Fruit fly (Drosophila melanogaster) whole organism, embryonic: ENCODE measurements around the gene Bug22.

Experiments
- Bgb ChIP-seq: fragments of 200-800 bp; sonication (Bioruptor generic); IDR thresholded peaks from 2 replicates; pipeline ENCODE4 v1.3.6; 2022; ENCODE audit warnings: missing biosample characterization, missing genetic modification characterization; ENCODE audit not compliant: partially characterized antibody
- Blimp-1 ChIP-seq: fragments of 200-800 bp; sonication (Bioruptor generic); optimal IDR thresholded peaks from 3 replicates; lab custom pipeline; 2018; ENCODE audit warnings: missing biosample characterization, missing genetic modification characterization, mild to moderate bottlenecking, moderate library complexity, missing genetic modification reagents
- CG1024 ChIP-seq: fragments of 200-800 bp; sonication (Bioruptor generic); IDR thresholded peaks from 2 replicates; pipeline ENCODE4 v1.3.6; 2022; ENCODE audit warnings: missing biosample characterization, missing genetic modification characterization
- CG10959 ChIP-seq: fragments of 200-800 bp; sonication (Bioruptor generic); IDR thresholded peaks from 2 replicates; pipeline ENCODE4 v1.3.6; 2022; ENCODE audit warnings: missing biosample characterization, missing genetic modification characterization
- CG11085 ChIP-seq: fragments of 200-800 bp; sonication (Bioruptor generic); IDR thresholded peaks from 2 replicates; pipeline ENCODE4 v1.3.6; 2022; ENCODE audit warnings: missing biosample characterization, missing genetic modification characterization
- CG11456 ChIP-seq: fragments of 200-800 bp; sonication (Bioruptor generic); IDR thresholded peaks from 3 replicates; pipeline ENCODE4 v1.3.6; 2022; ENCODE audit warnings: missing biosample characterization, missing genetic modification characterization
- CG11504 ChIP-seq: fragments of 200-800 bp; sonication (Bioruptor generic); optimal IDR thresholded peaks from 3 replicates; lab custom pipeline; 2019; ENCODE audit warnings: missing biosample characterization, mild to moderate bottlenecking, missing genetic modification characterization, moderate library complexity
- CG12659 ChIP-seq: fragments of 200-800 bp; sonication (Bioruptor generic); optimal IDR thresholded peaks from 3 replicates; lab custom pipeline; 2017; ENCODE audit warnings: mild to moderate bottlenecking, missing biosample characterization, missing genetic modification reagents, missing genetic modification characterization
- CG15514 ChIP-seq: fragments of 200-800 bp; sonication (Bioruptor generic); optimal IDR thresholded peaks from 3 replicates; lab custom pipeline; 2017; ENCODE audit warnings: missing biosample characterization, missing genetic modification characterization, mild to moderate bottlenecking, moderate library complexity, missing genetic modification reagents
- CG16779 ChIP-seq: fragments of 200-800 bp; sonication (Bioruptor generic); IDR thresholded peaks from 2 replicates; pipeline ENCODE4 v1.3.6; 2022; ENCODE audit warnings: missing biosample characterization, missing genetic modification characterization
- CG17328 ChIP-seq: fragments of 200-800 bp; sonication (Bioruptor generic); IDR thresholded peaks from 2 replicates; pipeline ENCODE4 v1.3.6; 2022; ENCODE audit warnings: missing biosample characterization, missing genetic modification characterization
- CG2120 ChIP-seq: fragments of 200-800 bp; sonication (Bioruptor generic); optimal IDR thresholded peaks from 3 replicates; lab custom pipeline; 2016; ENCODE audit warnings: missing biosample characterization, missing genetic modification characterization
- CG31441 ChIP-seq: fragments of 200-800 bp; sonication (Bioruptor generic); IDR thresholded peaks from 2 replicates; pipeline ENCODE4 v1.3.6; 2022; ENCODE audit warnings: missing biosample characterization, missing genetic modification characterization
- CG3726 ChIP-seq: fragments of 200-800 bp; sonication (Bioruptor generic); IDR thresholded peaks from 3 replicates; pipeline ENCODE4, ENCODE4 v1.3.6; 2022; ENCODE audit warnings: missing biosample characterization, missing genetic modification characterization
- CG3838 ChIP-seq: fragments of 200-800 bp; sonication (Bioruptor generic); optimal IDR thresholded peaks from 3 replicates; lab custom pipeline; 2016; ENCODE audit warnings: missing biosample characterization, missing genetic modification characterization
- CG42726 ChIP-seq: fragments of 200-800 bp; sonication (Bioruptor generic); IDR thresholded peaks from 2 replicates; pipeline ENCODE4 v1.3.6; 2022; ENCODE audit warnings: missing biosample characterization, missing genetic modification characterization; ENCODE audit not compliant: partially characterized antibody
- CG43689 ChIP-seq: fragments of 200-800 bp; sonication (Bioruptor generic); IDR thresholded peaks from 2 replicates; pipeline ENCODE4 v1.3.6; 2022; ENCODE audit warnings: missing biosample characterization, missing genetic modification characterization
- CG7987 ChIP-seq: fragments of 200-800 bp; sonication (Bioruptor generic); optimal IDR thresholded peaks from 2 replicates; lab custom pipeline; 2018; ENCODE audit warnings: missing biosample characterization, mild to moderate bottlenecking, missing genetic modification characterization, moderate library complexity
- CG9797 ChIP-seq: fragments of 200-800 bp; sonication (Bioruptor generic); optimal IDR thresholded peaks from 3 replicates; lab custom pipeline; 2018; ENCODE audit warnings: missing biosample characterization, mild to moderate bottlenecking, missing genetic modification characterization
- Doc2 ChIP-seq: fragments of 200-800 bp; sonication (Bioruptor generic); IDR thresholded peaks from 2 replicates; pipeline ENCODE4 v1.3.6; 2022; ENCODE audit warnings: missing biosample characterization, missing genetic modification characterization
- E2f2 ChIP-seq: fragments of 200-800 bp; sonication (Bioruptor generic); IDR thresholded peaks from 2 replicates; pipeline ENCODE4 v1.3.6; 2022; ENCODE audit warnings: missing biosample characterization, missing genetic modification characterization
- Hmr ChIP-seq: fragments of 200-800 bp; sonication (Bioruptor generic); optimal IDR thresholded peaks from 3 replicates; lab custom pipeline; 2017; ENCODE audit warnings: mild to moderate bottlenecking, missing biosample characterization, missing genetic modification reagents, missing genetic modification characterization
- Hr51 ChIP-seq, 2 experiments: fragments of 200-800 bp; sonication (Bioruptor generic); optimal IDR thresholded peaks; 2 replicates in 1 of 2; 3 replicates in 1 of 2; lab custom pipeline; 2016 to 2018; ENCODE audit warnings: missing biosample characterization in 2 of 2, missing genetic modification characterization in 2 of 2, mild to moderate bottlenecking in 1 of 2, moderate library complexity in 1 of 2
- Mrtf ChIP-seq: fragments of 200-800 bp; sonication (Bioruptor generic); IDR thresholded peaks from 3 replicates; pipeline ENCODE4 v1.3.6; 2022; ENCODE audit warnings: missing biosample characterization, missing genetic modification characterization
- Myb ChIP-seq: fragments of 200-800 bp; sonication (Bioruptor generic); optimal IDR thresholded peaks from 2 replicates; lab custom pipeline; 2016; ENCODE audit warnings: missing biosample characterization, missing genetic modification characterization
- Optix ChIP-seq: fragments of 200-800 bp; sonication (Bioruptor generic); IDR thresholded peaks from 3 replicates; pipeline ENCODE4 v1.3.6; 2022; ENCODE audit warnings: missing biosample characterization, missing genetic modification characterization
- Rfx ChIP-seq: fragments of 200-800 bp; sonication (Bioruptor generic); IDR thresholded peaks from 2 replicates; pipeline ENCODE4 v1.3.6; 2022; ENCODE audit warnings: missing biosample characterization, missing genetic modification characterization
- Six4 ChIP-seq: fragments of 200-800 bp; sonication (Bioruptor generic); optimal IDR thresholded peaks from 2 replicates; lab custom pipeline; 2016; ENCODE audit warnings: missing biosample characterization, missing genetic modification characterization
- Spps ChIP-seq: fragments of 200-800 bp; sonication (Bioruptor generic); optimal IDR thresholded peaks from 2 replicates; lab custom pipeline; 2018; ENCODE audit warnings: missing biosample characterization, mild to moderate bottlenecking, missing genetic modification characterization
- Sry-δ ChIP-seq: fragments of 200-800 bp; sonication (Bioruptor generic); optimal IDR thresholded peaks from 2 replicates; lab custom pipeline; 2016; ENCODE audit warnings: missing biosample characterization, missing genetic modification characterization
- YL-1 ChIP-seq: fragments of 200-800 bp; sonication (Bioruptor generic); optimal IDR thresholded peaks from 3 replicates; lab custom pipeline; 2017; ENCODE audit warnings: missing biosample characterization, mild to moderate bottlenecking, missing genetic modification characterization
- aop ChIP-seq: fragments of 200-800 bp; sonication (Bioruptor generic); IDR thresholded peaks from 2 replicates; pipeline ENCODE4 v1.3.6; 2022; ENCODE audit warnings: missing biosample characterization, missing genetic modification characterization
- cwo ChIP-seq: fragments of 200-800 bp; sonication (Bioruptor generic); optimal IDR thresholded peaks from 3 replicates; lab custom pipeline; 2017; ENCODE audit warnings: missing biosample characterization, missing genetic modification characterization, mild to moderate bottlenecking, moderate library complexity, missing genetic modification reagents
- danr ChIP-seq: fragments of 200-800 bp; sonication (Bioruptor generic); IDR thresholded peaks from 2 replicates; pipeline ENCODE4 v1.3.6; 2022; ENCODE audit warnings: missing biosample characterization, missing genetic modification characterization
- dati ChIP-seq: fragments of 200-800 bp; sonication (Bioruptor generic); IDR thresholded peaks from 2 replicates; pipeline ENCODE4 v1.3.6; 2022; ENCODE audit warnings: missing biosample characterization, missing genetic modification characterization
- dimm ChIP-seq: fragments of 200-800 bp; sonication (Bioruptor generic); IDR thresholded peaks from 2 replicates; pipeline ENCODE4 v1.3.6; 2022; ENCODE audit warnings: missing biosample characterization, missing genetic modification characterization
- dysf ChIP-seq: fragments of 200-800 bp; sonication (Bioruptor generic); IDR thresholded peaks from 3 replicates; pipeline ENCODE4 v1.3.6; 2022; ENCODE audit warnings: missing biosample characterization, missing genetic modification characterization
- fd102C ChIP-seq: fragments of 200-800 bp; sonication (Bioruptor generic); optimal IDR thresholded peaks from 2 replicates; lab custom pipeline; 2018; ENCODE audit warnings: missing biosample characterization, mild to moderate bottlenecking, missing genetic modification characterization, moderate library complexity
- gce ChIP-seq: fragments of 200-800 bp; sonication (Bioruptor generic); IDR thresholded peaks from 3 replicates; pipeline ENCODE4 v1.3.6; 2022; ENCODE audit warnings: missing biosample characterization, missing genetic modification characterization
- gcm2 ChIP-seq: fragments of 200-800 bp; sonication (Bioruptor generic); optimal IDR thresholded peaks from 2 replicates; lab custom pipeline; 2016; ENCODE audit warnings: missing biosample characterization, missing genetic modification characterization
- gro ChIP-seq: fragments of 200-800 bp; sonication (Bioruptor generic); optimal IDR thresholded peaks from 2 replicates; lab custom pipeline; 2016; ENCODE audit warnings: missing biosample characterization, missing genetic modification characterization
- knrl ChIP-seq: fragments of 200-800 bp; sonication (Bioruptor generic); IDR thresholded peaks from 3 replicates; pipeline ENCODE4 v1.3.6; 2022; ENCODE audit warnings: missing biosample characterization, missing genetic modification characterization; ENCODE audit not compliant: partially characterized antibody
- lab ChIP-seq: fragments of 200-800 bp; sonication (Bioruptor generic); optimal IDR thresholded peaks from 3 replicates; lab custom pipeline; 2017; ENCODE audit warnings: missing biosample characterization, missing genetic modification characterization, mild to moderate bottlenecking, moderate library complexity, missing genetic modification reagents
- lov ChIP-seq, 2 experiments: fragments of 200-800 bp in 1 of 2; fragments of >200 bp in 1 of 2; sonication (Bioruptor generic) in 1 of 2; IDR thresholded peaks in 1 of 2; optimal IDR thresholded peaks in 1 of 2; 2 replicates in 1 of 2; 3 replicates in 1 of 2; pipeline versions ENCODE4 v1.3.6 to Lab custom; 2017 to 2022; ENCODE audit warnings: missing biosample characterization in 1 of 2, missing genetic modification characterization in 1 of 2
- shn ChIP-seq: fragments of 200-800 bp; sonication (Bioruptor generic); optimal IDR thresholded peaks from 3 replicates; lab custom pipeline; 2016; ENCODE audit warnings: missing biosample characterization, missing genetic modification characterization
- ssp ChIP-seq: fragments of 200-800 bp; sonication (Bioruptor generic); IDR thresholded peaks from 2 replicates; pipeline ENCODE4 v1.3.6; 2022; ENCODE audit warnings: missing biosample characterization, missing genetic modification characterization
- stc ChIP-seq: fragments of 200-800 bp; sonication (Bioruptor generic); IDR thresholded peaks from 2 replicates; pipeline ENCODE4 v1.3.6; 2022; ENCODE audit warnings: missing biosample characterization, missing genetic modification characterization
- stwl ChIP-seq: fragments of 200-800 bp; sonication (Bioruptor generic); optimal IDR thresholded peaks from 3 replicates; lab custom pipeline; 2018; ENCODE audit warnings: missing biosample characterization, mild to moderate bottlenecking, missing genetic modification characterization, moderate library complexity
- sug ChIP-seq: fragments of 200-800 bp; optimal IDR thresholded peaks from 2 replicates; lab custom pipeline; 2019; ENCODE audit warnings: missing biosample characterization, mild to moderate bottlenecking, missing genetic modification characterization, moderate library complexity
- vnd ChIP-seq: fragments of 200-800 bp; sonication (Bioruptor generic); IDR thresholded peaks from 3 replicates; pipeline ENCODE4 v1.3.6; 2022; ENCODE audit warnings: missing biosample characterization, missing genetic modification characterization; ENCODE audit not compliant: partially characterized antibody
- zfh2 ChIP-seq: fragments of 200-800 bp; sonication (Bioruptor generic); optimal IDR thresholded peaks from 2 replicates; lab custom pipeline; 2016; ENCODE audit warnings: missing biosample characterization, missing genetic modification characterization

Gene Bug22

dm6 chr2L:10426534-10427048 lies 4.1 kb downstream of the Bug22 start, which contains the start of the genes SmB and KdelR (continued):
- TF ChIP-seq CG9797 (GFP tag; lab: Kevin White, UChicago) (peak; percentile 56), sug (tag; lab: Kevin White, UChicago) (peak; percentile 58), lab (GFP tag; lab: Kevin White, UChicago) (no peak), Optix (GFP tag; lab: Robert Waterston, UW) (no peak), danr (GFP tag; lab: Robert Waterston, UW) (no peak), CG7987 (GFP tag; lab: Kevin White, UChicago) (no peak), CG42726 (GFP tag; lab: Robert Waterston, UW) (no peak), Spps (tag; lab: Kevin White, UChicago) (no peak), CG15514 (GFP tag; lab: Kevin White, UChicago) (peak; percentile 66), CG31441 (GFP tag; lab: Robert Waterston, UW) (no peak; the same call in none of the 2 replicates), vnd (GFP tag; lab: Robert Waterston, UW) (peak; percentile 89; the same call in 2 of the 3 replicates), E2f2 (peak; percentile 68; the same call in 1 of the 2 replicates), aop (GFP tag; lab: Robert Waterston, UW) (no peak), CG12659 (GFP tag; lab: Kevin White, UChicago) (peak; percentile 82), gcm2 (GFP tag; lab: Kevin White, UChicago) (no peak), shn (no peak), Hmr (GFP tag; lab: Kevin White, UChicago) (no peak), Six4 (GFP tag; lab: Kevin White, UChicago) (no peak), lov (optimal IDR thresholded peaks at IDR 0.05; lab: Kevin White, UChicago) (no peak), lov (GFP tag; IDR thresholded peaks at IDR 0.05; lab: Robert Waterston, UW) (no peak), Mrtf (GFP tag; lab: Robert Waterston, UW) (no peak), CG43689 (GFP tag; lab: Robert Waterston, UW) (no peak), Bgb (peak; percentile 80), dimm (GFP tag; lab: Robert Waterston, UW) (no peak), Myb (no peak), YL-1 (GFP tag; lab: Kevin White, UChicago) (peak; percentile 89), CG1024 (GFP tag; lab: Robert Waterston, UW) (no peak), CG3838 (GFP tag; lab: Kevin White, UChicago) (no peak), stc (GFP tag; lab: Robert Waterston, UW) (no peak), CG11085 (no peak), knrl (GFP tag; lab: Robert Waterston, UW) (peak; percentile 69), Blimp-1 (GFP tag; lab: Kevin White, UChicago) (no peak), CG11504 (no peak), zfh2 (GFP tag; lab: Kevin White, UChicago) (no peak), stwl (peak; percentile 91), gce (GFP tag; lab: Robert Waterston, UW) (no peak), Hr51 (GFP tag; optimal IDR thresholded peaks at IDR 0.05; lab: Kevin White, UChicago) (no peak), CG10959 (no peak), CG16779 (no peak), ssp (GFP tag; lab: Robert Waterston, UW) (no peak; the same call in 1 of the 2 replicates), dati (GFP tag; lab: Robert Waterston, UW) (no peak), Doc2 (GFP tag; lab: Robert Waterston, UW) (no peak), fd102C (GFP tag; lab: Kevin White, UChicago) (no peak), CG11456 (no peak), dysf (GFP tag; lab: Robert Waterston, UW) (no peak), cwo (GFP tag; lab: Kevin White, UChicago) (no peak), Rfx (no peak), CG2120 (GFP tag; lab: Kevin White, UChicago) (peak; percentile 51), Sry-δ (GFP tag; lab: Kevin White, UChicago) (peak; percentile 89), CG3726 (GFP tag; lab: Robert Waterston, UW) (no peak), gro (GFP tag; lab: Kevin White, UChicago) (no peak), CG17328 (GFP tag; lab: Robert Waterston, UW) (no peak)
